Fruit fly (Drosophila melanogaster) whole organism, prepupa: ENCODE data around the gene Trl.

Source experiments
- Blimp-1 ChIP-seq: fragments of 200-800 bp; sonication (Bioruptor generic); optimal IDR thresholded peaks from 3 replicates; lab custom pipeline; 2017; ENCODE audit warnings: missing biosample characterization, missing genetic modification characterization, mild to moderate bottlenecking, moderate library complexity, missing genetic modification reagents
- CG10631 ChIP-seq: fragments of 200-800 bp; sonication (Bioruptor generic); optimal IDR thresholded peaks from 2 replicates; lab custom pipeline; 2016; ENCODE audit warnings: missing biosample characterization, missing genetic modification characterization
- CG10669 ChIP-seq: fragments of 200-800 bp; sonication (Bioruptor generic); optimal IDR thresholded peaks from 3 replicates; lab custom pipeline; 2018; ENCODE audit warnings: missing biosample characterization, mild to moderate bottlenecking, missing genetic modification characterization, moderate library complexity
- CG11294 ChIP-seq: fragments of 200-800 bp; sonication (Bioruptor generic); IDR thresholded peaks from 2 replicates; pipeline ENCODE4 v1.3.6; 2022; ENCODE audit warnings: missing biosample characterization, missing genetic modification characterization
- CG11762 ChIP-seq: fragments of 200-800 bp; sonication (Bioruptor generic); optimal IDR thresholded peaks from 3 replicates; lab custom pipeline; 2016; ENCODE audit warnings: missing biosample characterization, missing genetic modification characterization; ENCODE audit not compliant: insufficient read depth
- CG11902 ChIP-seq: fragments of 200-800 bp; sonication (Bioruptor generic); optimal IDR thresholded peaks from 3 replicates; lab custom pipeline; 2016; ENCODE audit warnings: missing biosample characterization, missing genetic modification characterization
- CG15336 ChIP-seq: fragments of 200-800 bp; sonication (Bioruptor generic); IDR thresholded peaks from 2 replicates; pipeline ENCODE4 v1.3.6; 2022; ENCODE audit warnings: missing biosample characterization, missing genetic modification characterization
- CG16779 ChIP-seq: fragments of 200-800 bp; sonication (Bioruptor generic); optimal IDR thresholded peaks from 3 replicates; lab custom pipeline; 2017; ENCODE audit warnings: missing biosample characterization, mild to moderate bottlenecking, missing genetic modification characterization
- CG3032 ChIP-seq: fragments of 200-800 bp; optimal IDR thresholded peaks from 2 replicates; lab custom pipeline; 2019; ENCODE audit warnings: missing biosample characterization, mild to moderate bottlenecking, missing genetic modification characterization, moderate library complexity
- CG32006 ChIP-seq: fragments of 200-800 bp; sonication (Bioruptor generic); optimal IDR thresholded peaks from 3 replicates; lab custom pipeline; 2017; ENCODE audit warnings: missing biosample characterization, mild to moderate bottlenecking, missing genetic modification characterization
- CG34406 ChIP-seq: fragments of 200-800 bp; sonication (Bioruptor generic); optimal IDR thresholded peaks from 3 replicates; lab custom pipeline; 2016; ENCODE audit warnings: missing biosample characterization, missing genetic modification characterization
- CG4318 ChIP-seq: fragments of 200-800 bp; sonication (Bioruptor generic); optimal IDR thresholded peaks from 3 replicates; lab custom pipeline; 2017; ENCODE audit warnings: missing biosample characterization, mild to moderate bottlenecking, missing genetic modification characterization
- CG6808 ChIP-seq: fragments of 200-800 bp; sonication (Bioruptor generic); optimal IDR thresholded peaks from 3 replicates; lab custom pipeline; 2017; ENCODE audit warnings: missing biosample characterization, missing genetic modification characterization, mild to moderate bottlenecking, moderate library complexity, missing genetic modification reagents
- CG6854 ChIP-seq: fragments of 200-800 bp; sonication (Bioruptor generic); optimal IDR thresholded peaks from 2 replicates; lab custom pipeline; 2017; ENCODE audit warnings: missing biosample characterization, mild to moderate bottlenecking, missing genetic modification characterization
- CG7368 ChIP-seq: fragments of 200-800 bp; sonication (Bioruptor generic); optimal IDR thresholded peaks from 3 replicates; lab custom pipeline; 2016; ENCODE audit warnings: missing biosample characterization, missing genetic modification characterization
- CG8119 ChIP-seq: fragments of 200-800 bp; sonication (Bioruptor generic); IDR thresholded peaks from 3 replicates; pipeline ENCODE4 v1.3.6; 2022; ENCODE audit warnings: missing biosample characterization, missing genetic modification characterization
- CG8319 ChIP-seq: fragments of 200-800 bp; sonication (Bioruptor generic); optimal IDR thresholded peaks from 3 replicates; lab custom pipeline; 2016; ENCODE audit warnings: missing biosample characterization, missing genetic modification characterization
- CG8632 ChIP-seq: fragments of 200-800 bp; sonication (Bioruptor generic); optimal IDR thresholded peaks from 3 replicates; lab custom pipeline; 2016; ENCODE audit warnings: missing biosample characterization, missing genetic modification characterization
- CG9139 ChIP-seq: fragments of 200-800 bp; sonication (Bioruptor generic); optimal IDR thresholded peaks from 3 replicates; lab custom pipeline; 2017; ENCODE audit warnings: missing biosample characterization, mild to moderate bottlenecking, missing genetic modification characterization
- Eip75B ChIP-seq: fragments of 200-800 bp; sonication (Bioruptor generic); optimal IDR thresholded peaks from 3 replicates; lab custom pipeline; 2016; ENCODE audit warnings: missing biosample characterization, missing genetic modification characterization
- Eip78C ChIP-seq: fragments of 200-800 bp; sonication (Bioruptor generic); peaks from one replicate; lab custom pipeline; 2016; ENCODE audit warnings: missing biosample characterization, missing genetic modification characterization
- Eip93F ChIP-seq: fragments of 200-800 bp; sonication (Bioruptor generic); optimal IDR thresholded peaks from 2 replicates; lab custom pipeline; 2016; ENCODE audit warnings: missing biosample characterization, mild to moderate bottlenecking, missing genetic modification characterization
- Ets21C ChIP-seq: fragments of 200-800 bp; sonication (Bioruptor generic); optimal IDR thresholded peaks from 3 replicates; lab custom pipeline; 2016; ENCODE audit warnings: missing biosample characterization, missing genetic modification characterization
- Ets96B ChIP-seq: fragments of 200-800 bp; optimal IDR thresholded peaks from 2 replicates; lab custom pipeline; 2019; ENCODE audit warnings: missing biosample characterization, mild to moderate bottlenecking, missing genetic modification characterization, moderate library complexity
- Gug ChIP-seq: fragments of 200-800 bp; sonication (Bioruptor generic); IDR thresholded peaks from 2 replicates; pipeline ENCODE4 v1.3.6; 2022; ENCODE audit warnings: missing biosample characterization, missing genetic modification characterization
- Hr38 ChIP-seq: sonication (Bioruptor generic); optimal IDR thresholded peaks from 2 replicates; lab custom pipeline; 2016; ENCODE audit warnings: missing biosample characterization, missing genetic modification characterization
- Hr39 ChIP-seq: fragments of 200-800 bp; sonication (Bioruptor generic); optimal IDR thresholded peaks from 2 replicates; lab custom pipeline; 2016; ENCODE audit warnings: missing biosample characterization, missing genetic modification characterization
- Hr4 ChIP-seq: fragments of 200-800 bp; sonication (Bioruptor generic); optimal IDR thresholded peaks from 3 replicates; lab custom pipeline; 2016; ENCODE audit warnings: missing biosample characterization, missing genetic modification characterization
- Lpt ChIP-seq: fragments of 200-800 bp; sonication (Bioruptor generic); optimal IDR thresholded peaks from 3 replicates; lab custom pipeline; 2016; ENCODE audit warnings: missing biosample characterization, missing genetic modification characterization
- Met ChIP-seq: fragments of 200-800 bp; sonication (Bioruptor generic); optimal IDR thresholded peaks from 3 replicates; lab custom pipeline; 2016; ENCODE audit warnings: missing biosample characterization, missing genetic modification characterization
- OdsH ChIP-seq: fragments of 200-800 bp; sonication (Bioruptor generic); optimal IDR thresholded peaks from 3 replicates; lab custom pipeline; 2016; ENCODE audit warnings: missing biosample characterization, missing genetic modification characterization
- Smox ChIP-seq: fragments of 200-800 bp; sonication (Bioruptor generic); optimal IDR thresholded peaks from 3 replicates; lab custom pipeline; 2016; ENCODE audit warnings: missing biosample characterization, missing genetic modification characterization
- Sox102F ChIP-seq: fragments of 200-800 bp; sonication (Bioruptor generic); optimal IDR thresholded peaks from 2 replicates; lab custom pipeline; 2016; ENCODE audit warnings: missing biosample characterization, mild to moderate bottlenecking, missing genetic modification characterization
- Sox14 ChIP-seq: fragments of 200-800 bp; sonication (Bioruptor generic); optimal IDR thresholded peaks from 3 replicates; lab custom pipeline; 2016; ENCODE audit warnings: missing biosample characterization, missing genetic modification characterization
- Sox15 ChIP-seq: fragments of 200-800 bp; sonication (Bioruptor generic); optimal IDR thresholded peaks from 3 replicates; lab custom pipeline; 2016; ENCODE audit warnings: missing biosample characterization, missing genetic modification characterization
- achi ChIP-seq: fragments of 200-800 bp; sonication (Bioruptor generic); optimal IDR thresholded peaks from 3 replicates; lab custom pipeline; 2016; ENCODE audit warnings: missing biosample characterization, missing genetic modification characterization
- acj6 ChIP-seq: fragments of 200-800 bp; sonication (Bioruptor generic); optimal IDR thresholded peaks from 3 replicates; lab custom pipeline; 2016; ENCODE audit warnings: missing biosample characterization, missing genetic modification characterization
- cyc ChIP-seq: fragments of 200-800 bp; sonication (Bioruptor generic); optimal IDR thresholded peaks from 3 replicates; lab custom pipeline; 2016; ENCODE audit warnings: missing biosample characterization, missing genetic modification characterization
- dac ChIP-seq: fragments of 200-800 bp; sonication (Bioruptor generic); optimal IDR thresholded peaks from 2 replicates; lab custom pipeline; 2017; ENCODE audit warnings: missing biosample characterization, mild to moderate bottlenecking, missing genetic modification characterization
- eg ChIP-seq: fragments of 200-800 bp; sonication (Bioruptor generic); IDR thresholded peaks from 3 replicates; pipeline ENCODE4 v1.3.6; 2022; ENCODE audit warnings: missing biosample characterization, missing genetic modification characterization
- esn ChIP-seq: fragments of 200-800 bp; sonication (Bioruptor generic); optimal IDR thresholded peaks from 2 replicates; lab custom pipeline; 2016; ENCODE audit warnings: missing biosample characterization, mild to moderate bottlenecking, missing genetic modification characterization, moderate library complexity
- fd59A ChIP-seq: fragments of 200-800 bp; sonication (Bioruptor generic); optimal IDR thresholded peaks from 2 replicates; lab custom pipeline; 2017; ENCODE audit warnings: missing biosample characterization, mild to moderate bottlenecking, missing genetic modification characterization, missing genetic modification reagents
- fd85E ChIP-seq: fragments of 200-800 bp; sonication (Bioruptor generic); optimal IDR thresholded peaks from 3 replicates; lab custom pipeline; 2016; ENCODE audit warnings: missing biosample characterization, missing genetic modification characterization
- fkh ChIP-seq: fragments of 200-800 bp; sonication (Bioruptor generic); optimal IDR thresholded peaks from 3 replicates; lab custom pipeline; 2017; ENCODE audit warnings: missing biosample characterization, mild to moderate bottlenecking, missing genetic modification characterization, moderate library complexity
- net ChIP-seq: fragments of 200-800 bp; sonication (Bioruptor generic); optimal IDR thresholded peaks from 3 replicates; lab custom pipeline; 2016; ENCODE audit warnings: missing biosample characterization, missing genetic modification characterization
- pdm3 ChIP-seq: fragments of 200-800 bp; sonication (Bioruptor generic); optimal IDR thresholded peaks from 3 replicates; lab custom pipeline; 2016; ENCODE audit warnings: missing biosample characterization, missing genetic modification characterization
- salr ChIP-seq, 2 experiments: fragments of 200-800 bp; sonication (Bioruptor generic); optimal IDR thresholded peaks; 3 replicates each; lab custom pipeline; 2016 to 2018; ENCODE audit warnings: missing biosample characterization in 2 of 2, missing genetic modification characterization in 2 of 2, mild to moderate bottlenecking in 1 of 2
- spab ChIP-seq: fragments of 200-800 bp; sonication (Bioruptor generic); optimal IDR thresholded peaks from 2 replicates; lab custom pipeline; 2017; ENCODE audit warnings: missing biosample characterization, mild to moderate bottlenecking, missing genetic modification characterization, missing genetic modification reagents
- vri ChIP-seq: fragments of 200-800 bp; sonication (Bioruptor generic); optimal IDR thresholded peaks from 3 replicates; lab custom pipeline; 2016; ENCODE audit warnings: missing biosample characterization, mild to moderate bottlenecking, missing genetic modification characterization

Gene Trl

DNA sequence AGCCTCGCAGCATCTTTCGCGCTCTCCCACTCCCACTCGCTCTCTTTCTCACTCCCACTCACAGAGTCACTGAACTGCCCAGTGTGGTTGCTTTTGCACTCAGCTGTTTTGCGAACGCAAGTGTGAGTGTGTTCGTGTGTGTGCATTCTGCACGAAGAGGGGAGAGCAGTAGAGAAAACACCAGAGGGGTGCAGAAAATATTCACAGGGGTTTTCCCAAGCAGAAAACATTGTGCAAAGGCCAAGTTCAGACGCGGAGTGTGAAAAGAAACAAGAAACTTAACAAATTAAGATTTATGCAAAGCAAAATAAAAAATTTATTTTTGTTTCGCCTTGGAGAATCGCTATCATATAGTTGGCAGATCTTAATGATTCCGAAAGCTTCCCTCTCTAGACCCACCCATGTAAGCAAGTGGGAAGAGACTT, 24.7 kb upstream of the Trl start (continued):
- TF ChIP-seq Sox15 (GFP tag; lab: Kevin White, UChicago) (peak; percentile 78), salr (GFP tag; optimal IDR thresholded peaks at IDR 0.05; lab: Kevin White, UChicago) (peak; percentile 26 to 84), CG4318 (GFP tag; lab: Kevin White, UChicago) (peak; percentile 86), CG32006 (GFP tag; lab: Kevin White, UChicago) (peak; percentile 94), Ets21C (peak; percentile 44), CG8119 (GFP tag; lab: Robert Waterston, UW) (peak; percentile 84), achi (GFP tag; lab: Kevin White, UChicago) (peak; percentile 81), dac (GFP tag; lab: Kevin White, UChicago) (peak; percentile 68), eg (GFP tag; lab: Robert Waterston, UW) (peak; percentile 77), Blimp-1 (GFP tag; lab: Kevin White, UChicago) (peak; percentile 37), Gug (GFP tag; lab: Robert Waterston, UW) (peak; percentile 75), Eip75B (GFP tag; lab: Kevin White, UChicago) (peak; percentile 79), CG8319 (GFP tag; lab: Kevin White, UChicago) (peak; percentile 69), OdsH (GFP tag; lab: Kevin White, UChicago) (peak; percentile 82), CG11902 (GFP tag; lab: Kevin White, UChicago) (peak; percentile 80), CG10669 (GFP tag; lab: Kevin White, UChicago) (peak; percentile 82), Sox14 (GFP tag; lab: Kevin White, UChicago) (peak; percentile 86), Met (GFP tag; lab: Kevin White, UChicago) (peak; percentile 63), CG8632 (GFP tag; lab: Kevin White, UChicago) (peak; percentile 65), Lpt (peak; percentile 81), fd85E (GFP tag; lab: Kevin White, UChicago) (no peak), CG6854 (GFP tag; lab: Kevin White, UChicago) (no peak), cyc (peak; percentile 81), CG11762 (peak; percentile 66), vri (peak; percentile 45), CG10631 (peak; percentile 79), acj6 (GFP tag; lab: Kevin White, UChicago) (peak; percentile 78), spab (GFP tag; lab: Kevin White, UChicago) (peak; percentile 56), Sox102F (peak; percentile 53), Smox (GFP tag; lab: Kevin White, UChicago) (peak; percentile 68), net (GFP tag; lab: Kevin White, UChicago) (peak; percentile 84), fkh (GFP tag; lab: Kevin White, UChicago) (no peak), CG16779 (peak; percentile 42), CG6808 (peak; percentile 62), Hr39 (GFP tag; lab: Kevin White, UChicago) (peak; percentile 84), Hr38 (GFP tag; lab: Kevin White, UChicago) (no peak), CG7368 (GFP tag; lab: Kevin White, UChicago) (peak; percentile 69)

- TF ChIP-seq net (GFP tag; lab: Kevin White, UChicago) (peak; percentile 80), dac (GFP tag; lab: Kevin White, UChicago) (peak; percentile 55), CG10631 (peak; percentile 71), pdm3 (GFP tag; lab: Kevin White, UChicago) (peak; percentile 83), fd59A (GFP tag; lab: Kevin White, UChicago) (peak; percentile 74), CG10669 (GFP tag; lab: Kevin White, UChicago) (peak; percentile 76), Ets96B (tag; lab: Kevin White, UChicago) (peak; percentile 70), Sox14 (GFP tag; lab: Kevin White, UChicago) (peak; percentile 79), esn (GFP tag; lab: Kevin White, UChicago) (peak; percentile 84), CG9139 (peak; percentile 41), Lpt (peak; percentile 61), CG8119 (GFP tag; lab: Robert Waterston, UW) (peak; percentile 91), CG15336 (GFP tag; lab: Robert Waterston, UW) (peak; percentile 90), Hr4 (GFP tag; lab: Kevin White, UChicago) (peak; percentile 91), CG11294 (GFP tag; lab: Robert Waterston, UW) (peak; percentile 62; the same call in 1 of the 2 replicates), CG32006 (GFP tag; lab: Kevin White, UChicago) (peak; percentile 92), Ets21C (peak; percentile 71), fd85E (GFP tag; lab: Kevin White, UChicago) (peak; percentile 23), CG6854 (GFP tag; lab: Kevin White, UChicago) (peak; percentile 11), CG16779 (peak; percentile 39), Eip78C (GFP tag; lab: Kevin White, UChicago) (peak; percentile 95), OdsH (GFP tag; lab: Kevin White, UChicago) (peak; percentile 87), CG34406 (GFP tag; lab: Kevin White, UChicago) (peak; percentile 80), Hr38 (GFP tag; lab: Kevin White, UChicago) (no peak), CG3032 (tag; lab: Kevin White, UChicago) (peak; percentile 80), Eip93F (GFP tag; lab: Kevin White, UChicago) (no peak), CG8632 (GFP tag; lab: Kevin White, UChicago) (peak; percentile 75)
Observed at dm6 chr3L:14784949-14785408, 24.1 kb upstream of the Trl start.
